Fruit fly (Drosophila melanogaster) whole organism, embryonic: ENCODE measurements around the gene Rbbp5.
A peak's percentile ranks its signal among the peaks of the same experiment; 100 is the strongest.

Experiments
- CG1024 ChIP-seq: fragments of 200-800 bp; sonication (Bioruptor generic); IDR thresholded peaks from 2 replicates; pipeline ENCODE4 v1.3.6; 2022; ENCODE audit warnings: missing biosample characterization, missing genetic modification characterization
- CG10654 ChIP-seq: fragments of 200-800 bp; sonication (Bioruptor generic); optimal IDR thresholded peaks from 2 replicates; lab custom pipeline; 2016; ENCODE audit warnings: missing biosample characterization, missing genetic modification characterization
- CG11085 ChIP-seq: fragments of 200-800 bp; sonication (Bioruptor generic); IDR thresholded peaks from 2 replicates; pipeline ENCODE4 v1.3.6; 2022; ENCODE audit warnings: missing biosample characterization, missing genetic modification characterization
- CG11695 ChIP-seq: fragments of 200-800 bp; sonication (Bioruptor generic); IDR thresholded peaks from 3 replicates; pipeline ENCODE4 v1.3.6; 2022; ENCODE audit warnings: missing biosample characterization, missing genetic modification characterization
- CG1602 ChIP-seq: fragments of 200-800 bp; sonication (Bioruptor generic); optimal IDR thresholded peaks from 3 replicates; lab custom pipeline; 2016; ENCODE audit warnings: missing biosample characterization, missing genetic modification characterization
- CG16813 ChIP-seq: fragments of 200-800 bp; sonication (Bioruptor generic); IDR thresholded peaks from 3 replicates; pipeline ENCODE4 v1.3.6; 2022; ENCODE audit warnings: missing biosample characterization, missing genetic modification characterization; ENCODE audit not compliant: partially characterized antibody
- CG16815 ChIP-seq: fragments of 200-800 bp; sonication (Bioruptor generic); optimal IDR thresholded peaks from 3 replicates; lab custom pipeline; 2017; ENCODE audit warnings: missing biosample characterization, mild to moderate bottlenecking, missing genetic modification characterization
- CG18476 ChIP-seq: fragments of 200-800 bp; sonication (Bioruptor generic); optimal IDR thresholded peaks from 2 replicates; lab custom pipeline; 2016; ENCODE audit warnings: missing biosample characterization, mild to moderate bottlenecking, missing genetic modification characterization
- CG2875 ChIP-seq: fragments of 200-800 bp; sonication (Bioruptor generic); optimal IDR thresholded peaks from 2 replicates; lab custom pipeline; 2017; ENCODE audit warnings: missing biosample characterization, mild to moderate bottlenecking, missing genetic modification characterization, missing genetic modification reagents
- CG3065 ChIP-seq: fragments of 200-800 bp; sonication (Bioruptor generic); optimal IDR thresholded peaks from 2 replicates; lab custom pipeline; 2016; ENCODE audit warnings: missing biosample characterization, missing genetic modification characterization
- CG31388 ChIP-seq: fragments of 200-800 bp; sonication (Bioruptor generic); optimal IDR thresholded peaks from 2 replicates; lab custom pipeline; 2016; ENCODE audit warnings: missing biosample characterization, missing genetic modification characterization
- CG34224 ChIP-seq: fragments of 200-800 bp; sonication (Bioruptor generic); IDR thresholded peaks from 3 replicates; pipeline ENCODE4 v1.3.6; 2022; ENCODE audit warnings: missing biosample characterization, missing genetic modification characterization; ENCODE audit not compliant: partially characterized antibody
- CG3726 ChIP-seq: fragments of 200-800 bp; sonication (Bioruptor generic); IDR thresholded peaks from 3 replicates; pipeline ENCODE4, ENCODE4 v1.3.6; 2022; ENCODE audit warnings: missing biosample characterization, missing genetic modification characterization
- CG4360 ChIP-seq: fragments of 200-800 bp; sonication (Bioruptor generic); IDR thresholded peaks from 2 replicates; pipeline ENCODE4 v1.3.6; 2022; ENCODE audit warnings: missing biosample characterization, missing genetic modification characterization
- CG5953 ChIP-seq: fragments of 200-800 bp; sonication (Bioruptor generic); IDR thresholded peaks from 2 replicates; pipeline ENCODE4 v1.3.6; 2022; ENCODE audit warnings: missing biosample characterization, missing genetic modification characterization
- CG6654 ChIP-seq: fragments of 200-800 bp; sonication (Bioruptor generic); optimal IDR thresholded peaks from 2 replicates; lab custom pipeline; 2017; ENCODE audit warnings: missing biosample characterization, mild to moderate bottlenecking, missing genetic modification characterization
- CG7786 ChIP-seq: fragments of 200-800 bp; sonication (Bioruptor generic); optimal IDR thresholded peaks from 2 replicates; lab custom pipeline; 2016; ENCODE audit warnings: missing biosample characterization, missing genetic modification characterization
- CG9437 ChIP-seq: fragments of 200-800 bp; sonication (Bioruptor generic); optimal IDR thresholded peaks from 2 replicates; lab custom pipeline; 2018; ENCODE audit warnings: missing biosample characterization, mild to moderate bottlenecking, missing genetic modification characterization
- D19B ChIP-seq: fragments of 200-800 bp; sonication (Bioruptor generic); optimal IDR thresholded peaks from 2 replicates; lab custom pipeline; 2017; ENCODE audit warnings: missing biosample characterization, mild to moderate bottlenecking, missing genetic modification characterization
- Doc3 ChIP-seq: fragments of 200-800 bp; sonication (Bioruptor generic); IDR thresholded peaks from 3 replicates; pipeline ENCODE4 v1.3.6; 2022; ENCODE audit warnings: missing biosample characterization, missing genetic modification characterization; ENCODE audit not compliant: partially characterized antibody
- Drgx ChIP-seq: fragments of 200-800 bp; sonication (Bioruptor generic); IDR thresholded peaks from 2 replicates; pipeline ENCODE4 v1.3.6; 2022; ENCODE audit warnings: missing biosample characterization, missing genetic modification characterization
- Fer1 ChIP-seq: fragments of 200-800 bp; sonication (Bioruptor generic); optimal IDR thresholded peaks from 2 replicates; lab custom pipeline; 2017; ENCODE audit warnings: missing biosample characterization, mild to moderate bottlenecking, missing genetic modification characterization
- Fer2 ChIP-seq: fragments of 200-800 bp; sonication (Bioruptor generic); optimal IDR thresholded peaks from 2 replicates; lab custom pipeline; 2018; ENCODE audit warnings: missing biosample characterization, mild to moderate bottlenecking, missing genetic modification characterization, moderate library complexity
- Fer3 ChIP-seq: fragments of 200-800 bp; sonication (Bioruptor generic); optimal IDR thresholded peaks from 2 replicates; lab custom pipeline; 2018; ENCODE audit warnings: missing biosample characterization, mild to moderate bottlenecking, missing genetic modification characterization, moderate library complexity
- Hey ChIP-seq: fragments of 200-800 bp; sonication (Bioruptor generic); optimal IDR thresholded peaks from 3 replicates; lab custom pipeline; 2018; ENCODE audit warnings: missing biosample characterization, mild to moderate bottlenecking, missing genetic modification characterization
- MESR4 ChIP-seq: fragments of 200-800 bp; sonication (Bioruptor generic); optimal IDR thresholded peaks from 2 replicates; lab custom pipeline; 2018; ENCODE audit warnings: missing biosample characterization, mild to moderate bottlenecking, missing genetic modification characterization, moderate library complexity
- MTF-1 ChIP-seq: fragments of 200-800 bp; sonication (Bioruptor generic); optimal IDR thresholded peaks from 2 replicates; lab custom pipeline; 2018; ENCODE audit warnings: missing biosample characterization, mild to moderate bottlenecking, missing genetic modification characterization, borderline replicate concordance
- Mes4 ChIP-seq: fragments of 200-800 bp; sonication (Bioruptor generic); optimal IDR thresholded peaks from 2 replicates; lab custom pipeline; 2016; ENCODE audit warnings: missing biosample characterization, missing genetic modification characterization
- NFAT ChIP-seq: fragments of 200-800 bp; sonication (Bioruptor generic); IDR thresholded peaks from 2 replicates; pipeline ENCODE4 v1.3.6; 2022; ENCODE audit warnings: missing biosample characterization, missing genetic modification characterization
- NK7.1 ChIP-seq: fragments of 200-800 bp; sonication (Bioruptor generic); optimal IDR thresholded peaks from 3 replicates; lab custom pipeline; 2016; ENCODE audit warnings: missing biosample characterization, missing genetic modification characterization
- Ravus ChIP-seq: fragments of 200-800 bp; sonication (Bioruptor generic); IDR thresholded peaks from 2 replicates; pipeline ENCODE4 v1.3.6; 2022; ENCODE audit warnings: missing biosample characterization, missing genetic modification characterization
- Sin3A ChIP-seq: fragments of >200 bp; optimal IDR thresholded peaks from 2 replicates; lab custom pipeline; 2018
- Ssrp ChIP-seq: fragments of 200-800 bp; sonication (Bioruptor generic); optimal IDR thresholded peaks from 2 replicates; lab custom pipeline; 2018; ENCODE audit warnings: missing biosample characterization, mild to moderate bottlenecking, missing genetic modification characterization, moderate library complexity
- TFAM ChIP-seq: fragments of 200-800 bp; sonication (Bioruptor generic); optimal IDR thresholded peaks from 2 replicates; lab custom pipeline; 2017; ENCODE audit warnings: missing biosample characterization, missing genetic modification characterization, inconsistent platforms
- Tbp ChIP-seq: fragments of >200 bp; optimal IDR thresholded peaks from 2 replicates; lab custom pipeline; 2018; ENCODE audit warnings: missing biosample characterization, missing genetic modification characterization
- Vsx1 ChIP-seq: fragments of 200-800 bp; sonication (Bioruptor generic); optimal IDR thresholded peaks from 2 replicates; lab custom pipeline; 2017; ENCODE audit warnings: missing biosample characterization, mild to moderate bottlenecking, missing genetic modification characterization, missing genetic modification reagents
- caup ChIP-seq: fragments of 200-800 bp; sonication (Bioruptor generic); optimal IDR thresholded peaks from 3 replicates; lab custom pipeline; 2017; ENCODE audit warnings: missing biosample characterization, mild to moderate bottlenecking, missing genetic modification characterization, moderate library complexity; ENCODE audit not compliant: severe bottlenecking
- dimm ChIP-seq: fragments of 200-800 bp; sonication (Bioruptor generic); IDR thresholded peaks from 2 replicates; pipeline ENCODE4 v1.3.6; 2022; ENCODE audit warnings: missing biosample characterization, missing genetic modification characterization
- dmrt11E ChIP-seq: fragments of 200-800 bp; sonication (Bioruptor generic); optimal IDR thresholded peaks from 3 replicates; lab custom pipeline; 2018; ENCODE audit warnings: missing biosample characterization, mild to moderate bottlenecking, missing genetic modification characterization, moderate library complexity
- gce ChIP-seq: fragments of 200-800 bp; sonication (Bioruptor generic); IDR thresholded peaks from 3 replicates; pipeline ENCODE4 v1.3.6; 2022; ENCODE audit warnings: missing biosample characterization, missing genetic modification characterization
- hb ChIP-seq: fragments of 200-800 bp; sonication (Bioruptor generic); IDR thresholded peaks from 3 replicates; pipeline ENCODE4 v1.3.6; 2022; ENCODE audit warnings: missing biosample characterization, missing genetic modification characterization; ENCODE audit not compliant: partially characterized antibody
- jigr1 ChIP-seq: fragments of 200-800 bp; sonication (Bioruptor generic); IDR thresholded peaks from 3 replicates; pipeline ENCODE4 v1.3.6; 2022; ENCODE audit warnings: missing biosample characterization, missing genetic modification characterization
- jumu ChIP-seq: fragments of 200-800 bp; sonication (Bioruptor generic); optimal IDR thresholded peaks from 3 replicates; lab custom pipeline; 2016; ENCODE audit warnings: missing biosample characterization, missing genetic modification characterization
- oc ChIP-seq: fragments of 200-800 bp; sonication (Bioruptor generic); optimal IDR thresholded peaks from 2 replicates; lab custom pipeline; 2018; ENCODE audit warnings: missing biosample characterization, mild to moderate bottlenecking, missing genetic modification characterization, moderate library complexity
- pan ChIP-seq, 4 experiments: fragments of >200 bp in 3 of 4; fragments of 200-800 bp in 1 of 4; sonication (Bioruptor generic) in 1 of 4; optimal IDR thresholded peaks in 3 of 4; IDR thresholded peaks in 1 of 4; 2 replicates each; pipeline versions ENCODE4 v1.3.6 to Lab custom; 2017 to 2022; ENCODE audit warnings: missing biosample characterization in 2 of 4, missing genetic modification characterization in 2 of 4, mixed read lengths in 1 of 4
- pum ChIP-seq: fragments of 200-800 bp; sonication (Bioruptor generic); optimal IDR thresholded peaks from 2 replicates; lab custom pipeline; 2016; ENCODE audit warnings: missing biosample characterization, missing genetic modification characterization
- schlank ChIP-seq: fragments of 200-800 bp; sonication (Bioruptor generic); optimal IDR thresholded peaks from 2 replicates; lab custom pipeline; 2018; ENCODE audit warnings: missing biosample characterization, mild to moderate bottlenecking, missing genetic modification characterization
- slou ChIP-seq: fragments of 200-800 bp; sonication (Bioruptor generic); optimal IDR thresholded peaks from 3 replicates; lab custom pipeline; 2016; ENCODE audit warnings: missing biosample characterization, missing genetic modification characterization
- tgo ChIP-seq: fragments of 200-800 bp; sonication (Bioruptor generic); IDR thresholded peaks from 3 replicates; pipeline ENCODE4 v1.3.6; 2022; ENCODE audit warnings: missing biosample characterization, missing genetic modification characterization
- tna ChIP-seq: fragments of 200-800 bp; sonication (Bioruptor generic); IDR thresholded peaks from 2 replicates; pipeline ENCODE4 v1.3.6; 2022; ENCODE audit warnings: missing biosample characterization, missing genetic modification characterization; ENCODE audit not compliant: partially characterized antibody
- usp ChIP-seq: fragments of >200 bp; optimal IDR thresholded peaks from 2 replicates; lab custom pipeline; 2017; ENCODE audit warnings: missing biosample characterization, missing genetic modification characterization
- zfh2 ChIP-seq: fragments of 200-800 bp; sonication (Bioruptor generic); optimal IDR thresholded peaks from 2 replicates; lab custom pipeline; 2016; ENCODE audit warnings: missing biosample characterization, missing genetic modification characterization

The Rbbp5 gene

dm6 chr3L:20356613-20357012, 8.9 kb upstream of the Rbbp5 start, which contains the start of gene kin17 (continued):
- TF ChIP-seq CG16813 (GFP tag; lab: Robert Waterston, UW) (peak; percentile 71), Hey (tag; lab: Kevin White, UChicago) (no peak), CG10654 (GFP tag; lab: Kevin White, UChicago) (no peak), Doc3 (GFP tag; lab: Robert Waterston, UW) (peak; percentile 45; the same call in 1 of the 3 replicates), schlank (tag; lab: Kevin White, UChicago) (no peak), Fer2 (tag; lab: Kevin White, UChicago) (no peak), CG5953 (GFP tag; lab: Robert Waterston, UW) (no peak), Sin3A (lab: Kevin White, UChicago) (no peak), CG9437 (GFP tag; lab: Kevin White, UChicago) (no peak), jigr1 (GFP tag; lab: Robert Waterston, UW) (no peak), Vsx1 (GFP tag; lab: Kevin White, UChicago) (no peak), CG2875 (GFP tag; lab: Kevin White, UChicago) (no peak), pan (optimal IDR thresholded peaks at IDR 0.05; lab: Kevin White, UChicago) (no peak), pan (GFP tag; optimal IDR thresholded peaks at IDR 0.05 in 1 of 2, IDR thresholded peaks at IDR 0.05 in 1 of 2) (no peak), Fer3 (tag; lab: Kevin White, UChicago) (no peak), CG11695 (GFP tag; lab: Robert Waterston, UW) (no peak), jumu (GFP tag; lab: Kevin White, UChicago) (no peak), CG7786 (GFP tag; lab: Kevin White, UChicago) (no peak), usp (GFP tag; lab: Kevin White, UChicago) (no peak), hb (no peak), CG4360 (GFP tag; lab: Robert Waterston, UW) (no peak), CG11085 (GFP tag; lab: Robert Waterston, UW) (no peak), tna (peak; percentile 55; the same call in 1 of the 2 replicates), pum (GFP tag; lab: Kevin White, UChicago) (no peak), MESR4 (GFP tag; lab: Kevin White, UChicago) (peak; percentile 69), gce (no peak), Ravus (no peak), dimm (GFP tag; lab: Robert Waterston, UW) (no peak), CG3726 (no peak), zfh2 (GFP tag; lab: Kevin White, UChicago) (no peak), Tbp (no peak), tgo (no peak), CG1024 (GFP tag; lab: Robert Waterston, UW) (no peak), caup (GFP tag; lab: Kevin White, UChicago) (no peak), CG6654 (GFP tag; lab: Kevin White, UChicago) (no peak), dmrt11E (tag; lab: Kevin White, UChicago) (no peak), CG1602 (GFP tag; lab: Kevin White, UChicago) (no peak), Mes4 (GFP tag; lab: Kevin White, UChicago) (no peak), CG16815 (GFP tag; lab: Kevin White, UChicago) (no peak), CG18476 (GFP tag; lab: Kevin White, UChicago) (no peak), TFAM (GFP tag; lab: Kevin White, UChicago) (no peak), oc (no peak), D19B (GFP tag; lab: Kevin White, UChicago) (no peak), Ssrp (tag; lab: Kevin White, UChicago) (no peak), CG34224 (peak; percentile 68), MTF-1 (GFP tag; lab: Kevin White, UChicago) (no peak), CG3065 (GFP tag; lab: Kevin White, UChicago) (no peak), Fer1 (GFP tag; lab: Kevin White, UChicago) (no peak), NK7.1 (GFP tag; lab: Kevin White, UChicago) (no peak), NFAT (GFP tag; lab: Robert Waterston, UW) (no peak), Drgx (GFP tag; lab: Robert Waterston, UW) (no peak), CG31388 (GFP tag; lab: Kevin White, UChicago) (no peak), slou (GFP tag; lab: Kevin White, UChicago) (no peak)
